Worm (Caenorhabditis elegans): ENCODE measurements around the gene T28D6.4.

DNA sequence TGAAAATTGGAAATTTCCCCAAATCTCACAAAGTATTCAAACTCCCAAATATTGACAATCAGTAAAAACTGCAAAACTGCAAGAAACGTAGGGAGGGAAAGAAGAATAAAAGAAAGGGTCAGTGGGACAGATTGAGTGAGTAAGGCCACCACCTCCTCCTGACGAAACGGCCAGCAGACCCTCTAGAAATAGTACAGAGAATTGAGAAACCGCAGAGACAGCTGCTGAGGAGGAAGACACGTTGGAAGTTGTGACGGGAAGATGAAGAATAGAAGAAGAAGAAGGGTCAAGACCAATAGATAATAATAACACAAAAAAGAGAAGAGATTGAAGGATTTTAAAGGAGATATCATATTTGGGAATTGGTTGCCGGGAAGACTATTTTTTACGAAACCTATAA is 20.3 kb downstream of the T28D6.4 start:
- TF ChIP-seq pha-4 (tag; optimal IDR thresholded peaks at IDR 0.05) (no peak), nhr-28 (tag; optimal IDR thresholded peaks at IDR 0.05) (no peak), zip-8 (tag; optimal IDR thresholded peaks at IDR 0.05) (no peak)
